Worm (Caenorhabditis elegans): ENCODE results near the gene clik-2.

DNA sequence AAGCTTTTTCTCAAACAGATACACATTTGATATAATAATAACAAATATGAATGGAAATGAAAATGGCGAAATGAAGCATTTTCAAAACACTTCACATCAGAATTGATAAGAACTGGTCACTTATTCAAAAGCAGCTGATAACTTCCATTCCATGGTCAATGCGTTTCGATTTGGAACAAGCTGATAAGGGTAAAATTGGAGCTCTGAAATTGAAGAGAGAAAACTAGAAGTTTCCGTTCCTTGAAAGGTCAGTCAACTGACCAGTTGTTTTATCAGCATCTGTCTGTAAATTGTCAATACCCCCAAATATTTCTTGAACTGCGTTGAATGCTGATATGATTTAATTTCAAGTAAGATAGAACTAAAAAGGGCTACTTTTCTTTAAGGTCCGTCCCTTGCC lies 36.7 kb downstream of the clik-2 start:
- TF ChIP-seq flh-1 (GFP tag; optimal IDR thresholded peaks at IDR 0.05) (no peak), tbx-8 (GFP tag; optimal IDR thresholded peaks at IDR 0.05) (no peak), nhr-237 (tag; optimal IDR thresholded peaks at IDR 0.05) (no peak), ceh-39 (tag; optimal IDR thresholded peaks at IDR 0.05) (no peak), cnd-1 (tag; optimal IDR thresholded peaks at IDR 0.05) (no peak), nhr-2 (tag; optimal IDR thresholded peaks at IDR 0.05) (no peak), elt-3 (tag; optimal IDR thresholded peaks at IDR 0.05) (no peak), unc-62 (GFP tag; optimal IDR thresholded peaks at IDR 0.05) (no peak), unc-120 (tag; optimal IDR thresholded peaks at IDR 0.05; ENCODE audit: poor library complexity, severe bottlenecking) (no peak)
